Fruit fly (Drosophila melanogaster) ovary, adult (tissue): ENCODE data around the gene CG46026.

Experiments
- CG17801 ChIP-seq: fragments of 200-800 bp; optimal IDR thresholded peaks from 2 replicates; lab custom pipeline; 2019; ENCODE audit warnings: missing biosample characterization, mild to moderate bottlenecking, missing genetic modification characterization, moderate library complexity; ENCODE audit not compliant: partially characterized antibody

CG46026 gene

DNA sequence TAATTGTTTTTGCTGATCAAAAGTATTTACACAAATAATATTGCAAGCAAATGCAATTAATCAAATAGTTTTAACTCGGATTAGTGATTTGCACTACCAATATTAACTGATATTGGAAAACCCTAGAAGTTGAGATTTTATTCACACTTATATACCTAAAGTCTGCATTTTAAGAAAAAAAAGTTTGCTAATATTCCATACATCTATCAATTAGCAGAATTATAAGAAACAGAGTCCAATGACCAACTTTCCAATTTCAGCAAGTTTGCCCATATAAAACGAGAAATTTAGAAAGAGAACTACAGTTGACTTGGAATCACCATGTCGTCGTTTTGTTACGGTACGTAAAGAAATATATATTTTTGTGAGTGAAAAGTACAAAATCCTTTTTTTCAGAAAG is at the start of gene CG46026:
TSS of gene CG46026 (plus strand) at position 301 of the 400 bp plus-strand sequence.
- TF ChIP-seq CG17801 (GFP tag; lab: Kevin White, UChicago) = no peak

DNA sequence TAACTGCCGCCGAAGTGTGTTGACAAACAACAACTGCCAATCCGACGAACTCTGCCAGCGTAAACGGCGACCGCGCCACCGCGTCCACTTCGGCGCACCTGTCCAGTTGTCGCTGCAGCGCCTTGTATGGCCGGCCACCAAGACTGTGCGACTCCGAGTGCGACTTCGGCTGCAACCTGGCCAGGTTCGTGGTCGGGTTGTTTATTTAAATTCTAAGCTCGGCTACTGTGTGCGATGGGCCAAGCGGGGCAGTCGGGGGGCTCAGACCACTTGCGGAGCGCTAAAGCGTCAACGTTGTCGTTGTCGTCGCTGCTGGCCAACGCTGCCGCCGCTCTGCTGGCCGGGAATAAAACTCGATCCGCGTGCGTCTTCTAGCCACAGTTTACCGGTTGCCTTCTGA is 46.8 kb upstream of the CG46026 start, which contains the start of gene Osi9:
TSS of gene Osi9 (plus strand) at position 375 of the 400 bp plus-strand sequence.
- TF ChIP-seq CG17801 (GFP tag; lab: Kevin White, UChicago) = no peak

DNA sequence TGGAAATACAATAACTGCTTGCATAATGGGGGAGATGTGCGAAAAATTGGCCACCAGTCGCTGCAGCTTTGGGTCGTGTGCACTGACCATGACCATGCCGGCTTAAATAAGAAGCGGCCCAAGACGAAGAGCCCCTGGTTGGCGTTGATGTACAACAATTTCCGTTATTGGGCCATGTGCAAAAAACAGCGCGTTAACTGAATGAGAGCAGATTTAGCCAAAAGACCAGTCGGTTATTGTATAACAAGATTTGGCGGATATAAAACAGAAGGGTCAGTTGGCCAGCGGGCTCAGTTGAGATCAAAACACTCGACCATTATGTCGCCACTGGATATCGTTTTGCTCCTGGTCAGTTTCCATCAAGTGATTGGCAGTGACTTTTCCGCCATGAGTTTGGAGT is 43.0 kb upstream of the CG46026 start, which contains the start of gene Osi10a:
TSS of gene Osi10a (plus strand) at position 301 of the 400 bp plus-strand sequence.
- TF ChIP-seq CG17801 (GFP tag; lab: Kevin White, UChicago) = no peak

DNA sequence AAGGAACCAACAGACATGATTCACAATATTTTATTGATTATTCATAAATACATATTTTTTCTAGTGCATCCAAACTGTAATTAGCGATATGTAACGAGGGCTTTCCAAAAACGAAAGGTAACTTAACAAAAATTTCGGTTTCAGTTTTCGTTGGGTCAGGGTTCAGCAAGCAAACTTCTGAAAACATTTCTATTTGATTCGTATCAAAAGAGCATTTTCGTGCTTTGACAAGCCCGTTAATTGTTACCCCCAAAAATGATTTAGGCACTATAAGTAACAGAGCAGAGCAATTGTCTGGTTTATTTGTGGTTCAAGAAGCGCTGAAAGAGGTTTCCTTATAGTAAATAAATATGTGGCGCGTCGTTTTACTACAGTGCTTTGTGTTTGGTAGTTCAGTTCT is 40.8 kb upstream of the CG46026 start, which contains the start of gene Osi10b:
TSS of gene Osi10b (plus strand) at position 301 of the 400 bp plus-strand sequence.
- TF ChIP-seq CG17801 (GFP tag; lab: Kevin White, UChicago) = no peak

DNA sequence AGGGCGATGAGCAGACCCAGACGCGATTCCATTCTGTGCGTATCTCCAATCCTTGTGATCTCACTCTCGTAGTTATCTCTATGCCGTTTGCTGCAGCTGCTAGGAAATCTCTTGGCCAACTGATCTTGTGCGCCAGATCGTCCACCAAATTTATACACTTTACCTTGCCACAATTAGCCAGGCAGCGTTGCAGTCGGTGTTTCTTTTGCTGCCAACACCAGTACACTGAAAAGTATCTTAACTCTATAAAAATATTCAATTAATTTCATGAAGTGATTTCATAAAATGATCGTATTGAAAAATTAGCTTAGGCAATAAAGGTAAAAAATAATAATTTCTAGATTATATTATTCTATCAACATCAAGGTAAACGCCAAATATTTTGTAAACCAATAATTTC is 38.0 kb upstream of the CG46026 start, which contains the start of gene Osi11:
TSS of gene Osi11 (minus strand) at position 101 of the 400 bp plus-strand sequence.
- no peak for TF ChIP-seq CG17801 (GFP tag; lab: Kevin White, UChicago)

DNA sequence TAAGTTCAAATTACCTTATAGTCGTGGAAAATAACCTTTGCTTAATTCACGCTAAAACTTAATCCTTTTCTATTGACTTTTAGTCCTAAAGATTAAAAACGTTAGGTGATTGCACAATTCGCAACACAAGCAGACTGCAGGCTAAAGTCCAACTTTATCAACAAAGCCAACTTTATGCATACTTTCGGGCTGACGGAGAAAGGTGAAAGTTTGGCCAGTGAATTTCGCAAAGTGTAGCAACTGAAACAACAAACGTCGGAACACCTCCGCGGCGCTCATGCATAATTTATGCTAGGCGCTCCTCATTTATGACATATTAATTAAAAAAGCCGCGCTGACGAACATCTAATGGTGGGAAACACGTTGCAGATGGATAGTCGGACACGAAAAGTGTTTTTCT is 36.7 kb upstream of the CG46026 start:
- TF ChIP-seq CG17801 (GFP tag; lab: Kevin White, UChicago) = no peak

DNA sequence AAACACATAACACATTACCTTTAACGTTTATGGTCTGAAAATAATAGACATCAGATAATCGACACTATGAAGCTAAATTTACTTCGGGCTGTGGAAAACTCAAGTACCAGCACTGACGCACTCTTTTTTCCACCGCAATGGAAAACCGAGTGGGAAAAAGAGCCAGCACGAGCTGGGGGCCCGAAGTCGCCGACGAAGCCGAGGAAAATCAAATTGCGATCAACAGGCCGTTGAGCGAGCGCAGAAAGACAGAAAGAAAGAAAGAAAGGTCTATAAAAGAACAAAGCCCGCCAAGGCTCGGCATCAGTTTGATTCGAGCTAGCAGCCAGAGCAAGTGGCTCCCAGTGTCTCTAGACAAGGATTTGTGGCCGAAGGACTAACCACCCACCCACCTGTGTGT is 28.5 kb upstream of the CG46026 start, which contains the start of gene Osi12:
TSS of gene Osi12 (plus strand) at position 301 of the 400 bp plus-strand sequence.
- no peak for TF ChIP-seq CG17801 (GFP tag; lab: Kevin White, UChicago)

DNA sequence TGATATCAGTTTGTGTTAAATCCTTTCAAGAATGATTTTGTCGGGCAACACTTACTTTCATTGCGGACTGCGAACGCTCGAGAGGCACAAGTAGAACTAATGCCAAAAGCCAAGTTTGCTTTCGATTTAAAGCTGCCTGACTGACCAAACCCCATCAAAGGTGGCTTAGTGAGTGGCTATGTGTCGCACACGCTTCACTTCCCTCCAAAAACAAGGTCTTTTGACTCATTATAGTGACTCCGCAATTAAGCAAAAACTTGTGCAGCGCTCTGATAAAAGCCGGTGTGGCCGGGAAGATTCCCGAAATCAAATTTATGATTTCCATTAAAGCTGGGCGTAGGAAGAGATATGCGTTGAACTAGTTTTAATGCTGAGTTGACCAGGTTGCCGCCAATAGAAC is 21.6 kb upstream of the CG46026 start, which contains the start of gene CG15597:
TSS of gene CG15597 (minus strand) at position 101 of the 400 bp plus-strand sequence.
- no peak for TF ChIP-seq CG17801 (GFP tag; lab: Kevin White, UChicago)

DNA sequence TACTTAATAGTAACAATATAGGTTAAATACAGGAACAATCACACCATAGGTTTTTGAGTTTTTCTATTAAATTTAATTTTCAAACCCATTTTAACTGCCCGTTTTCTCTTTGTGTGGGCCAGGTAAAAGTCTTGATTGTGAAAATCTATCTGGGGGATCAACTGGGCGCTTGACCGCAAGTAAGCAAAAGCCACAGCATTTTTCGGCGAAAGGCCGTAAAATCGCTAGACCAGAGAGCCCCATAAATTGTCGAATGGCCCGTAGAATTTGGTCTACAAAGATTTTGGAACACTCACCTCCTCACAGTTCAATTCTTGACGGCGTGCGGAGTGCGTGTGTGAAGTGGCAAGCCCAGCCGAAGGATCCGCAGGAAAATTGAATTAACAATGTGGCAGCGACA is 19.3 kb upstream of the CG46026 start, which contains the start of gene CG15594:
TSS of gene CG15594 (plus strand) at position 301 of the 400 bp plus-strand sequence.
- no peak for TF ChIP-seq CG17801 (GFP tag; lab: Kevin White, UChicago)

DNA sequence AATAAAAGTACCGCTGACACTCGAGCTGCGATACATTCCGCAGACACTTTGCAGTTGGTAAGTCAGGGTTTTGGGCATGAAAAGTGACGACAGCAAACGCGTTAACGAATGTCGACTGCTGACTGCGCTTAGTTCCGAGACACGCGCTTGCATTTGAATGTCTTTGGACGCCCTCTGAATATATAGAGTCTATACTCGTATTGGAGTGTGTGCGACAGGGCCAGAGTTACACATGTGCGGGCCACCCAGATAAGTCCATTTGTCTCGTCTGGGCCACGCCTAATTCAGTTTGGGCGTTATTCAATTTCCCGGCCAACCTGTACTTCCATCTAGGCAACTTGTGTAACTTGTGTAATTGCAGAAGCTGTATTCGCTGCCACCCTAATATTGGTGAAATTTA is 16.4 kb upstream of the CG46026 start:
- no peak for TF ChIP-seq CG17801 (GFP tag; lab: Kevin White, UChicago)

DNA sequence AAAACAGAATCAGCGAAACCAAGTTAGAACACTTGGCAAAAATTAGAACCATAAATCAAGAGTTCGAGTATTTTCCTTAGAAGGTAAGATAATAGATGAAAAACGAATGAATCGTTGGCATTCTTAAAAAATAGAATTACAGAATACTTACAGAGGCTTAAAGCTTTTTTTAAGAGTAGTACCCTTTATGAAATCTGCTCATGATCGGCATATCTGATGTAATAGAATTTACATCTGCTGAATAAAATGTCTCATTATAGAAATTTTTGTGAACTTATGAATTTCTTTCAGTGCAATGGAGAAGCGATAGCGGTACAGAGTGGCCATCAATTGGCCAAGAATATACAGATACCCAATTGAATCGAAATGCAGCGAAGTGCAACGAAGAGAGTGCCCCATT is 15.2 kb upstream of the CG46026 start, which contains the start of gene Osi13:
TSS of gene Osi13 (plus strand) at position 301 of the 400 bp plus-strand sequence.
- no peak for TF ChIP-seq CG17801 (GFP tag; lab: Kevin White, UChicago)

DNA sequence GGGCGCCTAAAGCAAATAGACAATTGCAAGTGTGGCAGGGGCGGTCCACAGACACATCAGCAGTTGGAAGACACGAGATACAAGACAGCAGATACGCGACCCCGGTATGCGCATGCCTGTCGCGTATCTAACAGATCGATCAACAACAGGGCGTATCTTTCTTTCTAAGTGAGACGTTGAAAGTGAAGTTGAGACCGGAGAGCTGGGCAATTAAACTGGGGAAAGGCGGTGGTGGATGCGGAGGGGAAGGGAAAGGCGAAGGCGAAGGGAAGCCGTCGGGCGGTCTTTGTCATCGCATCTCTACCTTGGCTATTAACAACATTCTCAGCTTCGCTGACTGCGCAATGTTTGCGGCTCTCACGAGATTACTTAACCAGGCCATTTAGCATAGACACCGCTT is 12.6 kb upstream of the CG46026 start:
- TF ChIP-seq CG17801 (GFP tag; lab: Kevin White, UChicago) = no peak

DNA sequence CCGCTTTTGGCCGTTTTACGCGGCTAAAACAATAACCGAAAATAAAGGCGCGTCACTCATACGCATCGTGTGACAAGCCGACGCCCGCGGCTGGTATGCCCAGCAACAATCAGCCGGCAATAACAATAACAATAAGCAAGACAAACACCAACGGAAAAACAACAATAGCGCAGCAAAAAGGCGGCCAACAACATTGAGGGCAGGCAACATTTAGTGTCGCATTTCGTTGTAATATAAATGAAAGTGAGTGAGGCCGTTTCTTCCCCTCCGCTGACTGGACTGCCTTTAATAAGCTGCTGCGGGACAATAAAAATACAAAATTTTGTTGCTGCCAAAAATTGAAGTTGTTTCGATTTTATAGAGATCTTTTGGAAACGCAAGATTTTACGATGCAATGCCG is 9.5 kb upstream of the CG46026 start:
- no peak for TF ChIP-seq CG17801 (GFP tag; lab: Kevin White, UChicago)

DNA sequence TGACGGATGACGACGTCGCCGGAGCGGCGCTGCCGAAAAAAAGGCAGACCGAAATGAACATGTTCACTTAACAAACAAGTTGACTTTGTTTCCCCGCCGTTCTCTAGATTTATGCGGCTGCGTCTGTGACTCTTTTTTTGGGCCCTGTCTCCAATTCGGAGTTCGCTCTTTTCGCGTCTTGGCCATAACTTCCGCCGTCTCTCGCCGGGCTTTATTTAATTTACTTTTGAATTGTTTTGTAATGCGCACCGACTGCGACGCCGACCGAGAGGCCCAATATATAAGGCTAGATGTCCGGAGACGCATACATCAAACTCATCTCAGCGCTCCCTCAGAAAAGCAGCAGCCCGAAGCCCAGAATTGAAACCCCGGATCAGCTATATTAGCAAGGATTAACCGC is 7.9 kb upstream of the CG46026 start, which contains the start of gene Osi14:
TSS of gene Osi14 (plus strand) at position 301 of the 400 bp plus-strand sequence.
- TF ChIP-seq CG17801 (GFP tag; lab: Kevin White, UChicago) = no peak

DNA sequence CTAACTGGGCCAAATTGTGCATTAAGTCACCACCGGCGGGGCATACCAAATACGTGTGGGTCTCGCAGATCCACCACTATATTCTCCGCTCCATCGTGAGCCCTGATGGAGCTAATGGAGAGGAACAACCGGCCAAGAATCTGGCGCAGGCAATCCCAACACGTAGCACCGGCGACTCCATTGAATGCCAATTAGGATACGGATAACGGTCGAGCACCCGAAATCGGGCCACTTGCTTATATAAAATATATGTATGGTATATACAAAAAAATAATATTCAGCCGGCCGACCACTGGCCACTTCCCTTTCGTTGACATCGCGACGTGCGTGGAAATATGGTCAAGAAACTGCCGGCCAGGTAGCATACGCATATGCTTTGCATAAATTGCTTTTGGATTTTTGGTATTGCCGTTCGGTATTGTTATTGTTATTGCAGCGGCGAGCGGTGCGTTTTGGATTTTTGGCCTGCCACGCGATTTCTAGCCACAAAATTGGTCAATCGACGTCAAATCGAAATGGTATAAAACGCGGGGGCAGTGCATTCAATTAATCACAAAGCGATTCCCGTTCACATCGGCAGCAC is 5.3 kb upstream of the CG46026 start, which contains the start of gene Osi15:
TSS of gene Osi15 (plus strand) at position 548 of the 583 bp plus-strand sequence.
- no peak for TF ChIP-seq CG17801 (GFP tag; lab: Kevin White, UChicago)

DNA sequence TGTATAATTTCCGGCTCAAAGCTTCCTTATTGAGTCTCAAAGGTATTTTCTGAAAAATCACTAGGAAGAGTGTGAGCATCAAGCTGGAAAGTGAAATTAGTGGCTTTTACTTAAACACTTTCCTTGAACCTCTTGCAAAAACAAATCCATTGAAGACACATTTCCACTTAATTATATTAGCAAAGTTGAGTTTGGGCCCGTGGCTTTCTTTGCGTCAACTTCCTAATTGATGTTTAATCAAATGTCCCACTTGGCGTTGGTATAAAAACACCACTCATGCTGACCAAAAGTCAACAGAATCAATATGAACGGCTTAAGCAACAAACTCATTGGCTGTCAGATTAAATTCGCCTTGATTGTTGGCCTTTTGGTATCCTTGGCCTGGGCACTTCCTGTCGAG is 2.9 kb upstream of the CG46026 start, which contains the start of gene CG46396:
TSS of gene CG46396 (plus strand) at position 301 of the 400 bp plus-strand sequence.
- TF ChIP-seq CG17801 (GFP tag; lab: Kevin White, UChicago) = no peak
